Fruit fly (Drosophila melanogaster) whole organism, embryonic: Measurements from ENCODE around the gene Surf1.

Experiments used
- Atf3 ChIP-seq: fragments of 200-800 bp; sonication (Bioruptor generic); optimal IDR thresholded peaks from 3 replicates; lab custom pipeline; 2016; ENCODE audit warnings: missing biosample characterization, missing genetic modification characterization
- BEAF-32 ChIP-seq: fragments of 200-800 bp; sonication (Bioruptor generic); optimal IDR thresholded peaks from 3 replicates; lab custom pipeline; 2017; ENCODE audit warnings: missing biosample characterization, missing genetic modification characterization, mild to moderate bottlenecking, moderate library complexity, missing genetic modification reagents
- CG11398 ChIP-seq: fragments of 200-800 bp; sonication (Bioruptor generic); optimal IDR thresholded peaks from 2 replicates; lab custom pipeline; 2016; ENCODE audit warnings: missing biosample characterization, missing genetic modification characterization
- CG12391 ChIP-seq: fragments of 200-800 bp; sonication (Bioruptor generic); optimal IDR thresholded peaks from 3 replicates; lab custom pipeline; 2018; ENCODE audit warnings: missing biosample characterization, mild to moderate bottlenecking, missing genetic modification characterization, moderate library complexity
- CG12659 ChIP-seq: fragments of 200-800 bp; sonication (Bioruptor generic); optimal IDR thresholded peaks from 3 replicates; lab custom pipeline; 2017; ENCODE audit warnings: mild to moderate bottlenecking, missing biosample characterization, missing genetic modification reagents, missing genetic modification characterization
- CG13123 ChIP-seq: fragments of 200-800 bp; sonication (Bioruptor generic); optimal IDR thresholded peaks from 2 replicates; lab custom pipeline; 2016; ENCODE audit warnings: missing biosample characterization, missing genetic modification characterization
- CG14441 ChIP-seq: fragments of 200-800 bp; sonication (Bioruptor generic); IDR thresholded peaks from 2 replicates; pipeline ENCODE4 v1.3.6; 2022; ENCODE audit warnings: missing biosample characterization, missing genetic modification characterization
- CG14667 ChIP-seq: fragments of 200-800 bp; sonication (Bioruptor generic); IDR thresholded peaks from 2 replicates; pipeline ENCODE4 v1.3.6; 2022; ENCODE audit warnings: missing biosample characterization, missing genetic modification characterization
- CG14710 ChIP-seq: fragments of 200-800 bp; sonication (Bioruptor generic); optimal IDR thresholded peaks from 3 replicates; lab custom pipeline; 2019; ENCODE audit warnings: missing biosample characterization, mild to moderate bottlenecking, missing genetic modification characterization, moderate library complexity
- CG15696 ChIP-seq: fragments of 200-800 bp; sonication (Bioruptor generic); optimal IDR thresholded peaks from 2 replicates; lab custom pipeline; 2019; ENCODE audit warnings: missing biosample characterization, mild to moderate bottlenecking, missing genetic modification characterization, moderate library complexity
- CG17612 ChIP-seq: fragments of 200-800 bp; sonication (Bioruptor generic); IDR thresholded peaks from 2 replicates; pipeline ENCODE4 v1.3.6; 2022; ENCODE audit warnings: missing biosample characterization, missing genetic modification characterization
- CG17802 ChIP-seq: fragments of 200-800 bp; sonication (Bioruptor generic); optimal IDR thresholded peaks from 2 replicates; lab custom pipeline; 2018; ENCODE audit warnings: missing biosample characterization, mild to moderate bottlenecking, missing genetic modification characterization, moderate library complexity
- CG2116 ChIP-seq: fragments of 200-800 bp; sonication (Bioruptor generic); optimal IDR thresholded peaks from 3 replicates; lab custom pipeline; 2018; ENCODE audit warnings: missing biosample characterization, mild to moderate bottlenecking, missing genetic modification characterization
- CG2120 ChIP-seq: fragments of 200-800 bp; sonication (Bioruptor generic); optimal IDR thresholded peaks from 3 replicates; lab custom pipeline; 2016; ENCODE audit warnings: missing biosample characterization, missing genetic modification characterization
- CG3065 ChIP-seq: fragments of 200-800 bp; sonication (Bioruptor generic); optimal IDR thresholded peaks from 2 replicates; lab custom pipeline; 2016; ENCODE audit warnings: missing biosample characterization, missing genetic modification characterization
- CG34422 ChIP-seq: fragments of 200-800 bp; sonication (Bioruptor generic); IDR thresholded peaks from 3 replicates; pipeline ENCODE4 v1.3.6; 2022; ENCODE audit warnings: missing biosample characterization, missing genetic modification characterization
- CG5953 ChIP-seq: fragments of 200-800 bp; sonication (Bioruptor generic); IDR thresholded peaks from 2 replicates; pipeline ENCODE4 v1.3.6; 2022; ENCODE audit warnings: missing biosample characterization, missing genetic modification characterization
- CG8359 ChIP-seq: fragments of 200-800 bp; sonication (Bioruptor generic); optimal IDR thresholded peaks from 2 replicates; lab custom pipeline; 2017; ENCODE audit warnings: missing biosample characterization, mild to moderate bottlenecking, missing genetic modification characterization, borderline replicate concordance
- CG8388 ChIP-seq: fragments of 200-800 bp; sonication (Bioruptor generic); optimal IDR thresholded peaks from 2 replicates; lab custom pipeline; 2019; ENCODE audit warnings: missing biosample characterization, mild to moderate bottlenecking, missing genetic modification characterization, moderate library complexity
- CG9797 ChIP-seq: fragments of 200-800 bp; sonication (Bioruptor generic); optimal IDR thresholded peaks from 3 replicates; lab custom pipeline; 2018; ENCODE audit warnings: missing biosample characterization, mild to moderate bottlenecking, missing genetic modification characterization
- Chrac-16 ChIP-seq: fragments of 200-800 bp; sonication (Bioruptor generic); optimal IDR thresholded peaks from 3 replicates; lab custom pipeline; 2016; ENCODE audit warnings: missing biosample characterization, missing genetic modification characterization
- Dp ChIP-seq: fragments of 200-800 bp; sonication (Bioruptor generic); optimal IDR thresholded peaks from 2 replicates; lab custom pipeline; 2018; ENCODE audit warnings: missing biosample characterization, mild to moderate bottlenecking, missing genetic modification characterization, moderate library complexity
- Eip74EF ChIP-seq, 2 experiments: fragments of 200-800 bp in 1 of 2; fragments of >200 bp in 1 of 2; sonication (Bioruptor generic) in 1 of 2; optimal IDR thresholded peaks; 2 replicates each; lab custom pipeline; 2017 to 2019; ENCODE audit warnings: missing biosample characterization in 2 of 2, missing genetic modification characterization in 2 of 2, mild to moderate bottlenecking in 1 of 2, moderate library complexity in 1 of 2
- Gsc ChIP-seq: fragments of 200-800 bp; sonication (Bioruptor generic); IDR thresholded peaks from 2 replicates; pipeline ENCODE4 v1.3.6; 2022; ENCODE audit warnings: missing biosample characterization, missing genetic modification characterization
- H15 ChIP-seq: fragments of 200-800 bp; sonication (Bioruptor generic); IDR thresholded peaks from 3 replicates; pipeline ENCODE4 v1.3.6; 2022; ENCODE audit warnings: missing biosample characterization, missing genetic modification characterization
- HLH4C ChIP-seq: fragments of 200-800 bp; sonication (Bioruptor generic); IDR thresholded peaks from 3 replicates; pipeline ENCODE4 v1.3.6; 2022; ENCODE audit warnings: missing biosample characterization, missing genetic modification characterization; ENCODE audit not compliant: partially characterized antibody
- MESR4 ChIP-seq: fragments of 200-800 bp; sonication (Bioruptor generic); optimal IDR thresholded peaks from 2 replicates; lab custom pipeline; 2018; ENCODE audit warnings: missing biosample characterization, mild to moderate bottlenecking, missing genetic modification characterization, moderate library complexity
- Med ChIP-seq: fragments of 200-800 bp; sonication (Bioruptor generic); peaks from one replicate; lab custom pipeline; 2016; ENCODE audit warnings: missing biosample characterization, missing genetic modification characterization, mild to moderate bottlenecking, inconsistent platforms, moderate library complexity
- Mrtf ChIP-seq: fragments of 200-800 bp; sonication (Bioruptor generic); IDR thresholded peaks from 3 replicates; pipeline ENCODE4 v1.3.6; 2022; ENCODE audit warnings: missing biosample characterization, missing genetic modification characterization
- NK7.1 ChIP-seq: fragments of 200-800 bp; sonication (Bioruptor generic); optimal IDR thresholded peaks from 3 replicates; lab custom pipeline; 2016; ENCODE audit warnings: missing biosample characterization, missing genetic modification characterization
- Oaz ChIP-seq: fragments of 200-800 bp; sonication (Bioruptor generic); IDR thresholded peaks from 2 replicates; pipeline ENCODE4 v1.3.6; 2022; ENCODE audit warnings: missing biosample characterization, missing genetic modification characterization
- Pdp1 ChIP-seq, 2 experiments: fragments of 200-800 bp; sonication (Bioruptor generic); optimal IDR thresholded peaks; 3 replicates each; lab custom pipeline; 2016; ENCODE audit warnings: missing biosample characterization in 2 of 2, missing genetic modification characterization in 2 of 2, mild to moderate bottlenecking in 1 of 2, moderate library complexity in 1 of 2
- Sry-δ ChIP-seq: fragments of 200-800 bp; sonication (Bioruptor generic); optimal IDR thresholded peaks from 2 replicates; lab custom pipeline; 2016; ENCODE audit warnings: missing biosample characterization, missing genetic modification characterization
- abd-A ChIP-seq: fragments of 200-800 bp; sonication (Bioruptor generic); optimal IDR thresholded peaks from 3 replicates; lab custom pipeline; 2019; ENCODE audit warnings: missing biosample characterization, mild to moderate bottlenecking, missing genetic modification characterization, moderate library complexity
- ato ChIP-seq: fragments of 200-800 bp; sonication (Bioruptor generic); IDR thresholded peaks from 2 replicates; pipeline ENCODE4 v1.3.6; 2022; ENCODE audit warnings: missing biosample characterization, missing genetic modification characterization; ENCODE audit not compliant: partially characterized antibody
- bab2 ChIP-seq: fragments of 200-800 bp; sonication (Bioruptor generic); optimal IDR thresholded peaks from 2 replicates; lab custom pipeline; 2016; ENCODE audit warnings: missing biosample characterization, missing genetic modification characterization
- bbx ChIP-seq: fragments of 200-800 bp; sonication (Bioruptor generic); IDR thresholded peaks from 2 replicates; pipeline ENCODE4 v1.3.6; 2022; ENCODE audit warnings: missing biosample characterization, missing genetic modification characterization; ENCODE audit not compliant: partially characterized antibody
- crol ChIP-seq: fragments of 200-800 bp; sonication (Bioruptor generic); IDR thresholded peaks from 2 replicates; pipeline ENCODE4 v1.3.6; 2022; ENCODE audit warnings: missing biosample characterization, missing genetic modification characterization
- gfzf ChIP-seq: fragments of 200-800 bp; sonication (Bioruptor generic); optimal IDR thresholded peaks from 2 replicates; lab custom pipeline; 2016; ENCODE audit warnings: missing biosample characterization, mild to moderate bottlenecking, missing genetic modification characterization, moderate library complexity
- hkb ChIP-seq, 2 experiments: fragments of 200-800 bp in 1 of 2; fragments of >200 bp in 1 of 2; sonication (Bioruptor generic) in 1 of 2; IDR thresholded peaks in 1 of 2; optimal IDR thresholded peaks in 1 of 2; 2 replicates each; pipeline versions ENCODE4 v1.3.6 to Lab custom; 2017 to 2022; ENCODE audit warnings: missing biosample characterization in 1 of 2, missing genetic modification characterization in 1 of 2
- kah ChIP-seq: fragments of 200-800 bp; sonication (Bioruptor generic); optimal IDR thresholded peaks from 2 replicates; lab custom pipeline; 2018; ENCODE audit warnings: missing biosample characterization, mild to moderate bottlenecking, missing genetic modification characterization
- nmo ChIP-seq: fragments of 200-800 bp; sonication (Bioruptor generic); optimal IDR thresholded peaks from 2 replicates; lab custom pipeline; 2018; ENCODE audit warnings: missing biosample characterization, mild to moderate bottlenecking, missing genetic modification characterization, moderate library complexity
- pho ChIP-seq: fragments of 200-800 bp; sonication (Bioruptor generic); optimal IDR thresholded peaks from 2 replicates; lab custom pipeline; 2016; ENCODE audit warnings: missing biosample characterization, missing genetic modification characterization
- psq ChIP-seq: fragments of 200-800 bp; sonication (Bioruptor generic); optimal IDR thresholded peaks from 2 replicates; lab custom pipeline; 2017; ENCODE audit warnings: missing biosample characterization, missing genetic modification characterization
- seq ChIP-seq: fragments of 200-800 bp; sonication (Bioruptor generic); IDR thresholded peaks from 2 replicates; pipeline ENCODE4 v1.3.6; 2022; ENCODE audit warnings: missing biosample characterization, missing genetic modification characterization
- sob ChIP-seq: fragments of 200-800 bp; sonication (Bioruptor generic); IDR thresholded peaks from 2 replicates; pipeline ENCODE4 v1.3.6; 2022; ENCODE audit warnings: missing biosample characterization, missing genetic modification characterization
- stc ChIP-seq: fragments of 200-800 bp; sonication (Bioruptor generic); IDR thresholded peaks from 2 replicates; pipeline ENCODE4 v1.3.6; 2022; ENCODE audit warnings: missing biosample characterization, missing genetic modification characterization
- stwl ChIP-seq: fragments of 200-800 bp; sonication (Bioruptor generic); optimal IDR thresholded peaks from 3 replicates; lab custom pipeline; 2018; ENCODE audit warnings: missing biosample characterization, mild to moderate bottlenecking, missing genetic modification characterization, moderate library complexity
- sug ChIP-seq: fragments of 200-800 bp; optimal IDR thresholded peaks from 2 replicates; lab custom pipeline; 2019; ENCODE audit warnings: missing biosample characterization, mild to moderate bottlenecking, missing genetic modification characterization, moderate library complexity

Gene Surf1

dm6 chr3L:6957753-6958420, at the start of gene Surf1, which contains the start of gene Uqcc1:
Gene Surf1, plus strand, starts transcription at chr3L:6958346.
Gene Uqcc1, minus strand, starts transcription at chr3L:6958108.
- TF ChIP-seq NK7.1 (no peak), Atf3 (GFP tag; lab: Kevin White, UChicago) (no peak), CG5953 (GFP tag; lab: Robert Waterston, UW) (no peak), nmo (GFP tag; lab: Kevin White, UChicago) (peak; percentile 1), Oaz (GFP tag; lab: Robert Waterston, UW) (no peak), Mrtf (no peak), bbx (GFP tag; lab: Robert Waterston, UW) (peak; percentile 68), Gsc (GFP tag; lab: Robert Waterston, UW) (no peak), CG14441 (GFP tag; lab: Robert Waterston, UW) (no peak), CG3065 (no peak), HLH4C (GFP tag; lab: Robert Waterston, UW) (no peak), ato (GFP tag; lab: Robert Waterston, UW) (no peak; the same call in 1 of the 2 replicates), kah (GFP tag; lab: Kevin White, UChicago) (no peak), MESR4 (GFP tag; lab: Kevin White, UChicago) (peak; percentile 51), Pdp1 (GFP tag; optimal IDR thresholded peaks at IDR 0.05; lab: Kevin White, UChicago) (peak in 1 of 2 experiments; percentile 79), gfzf (GFP tag; lab: Kevin White, UChicago) (peak; percentile 50), H15 (GFP tag; lab: Robert Waterston, UW) (no peak), Sry-δ (GFP tag; lab: Kevin White, UChicago) (no peak), pho (no peak), CG14710 (peak; percentile 53), Med (peak; percentile 0), hkb (optimal IDR thresholded peaks at IDR 0.05; lab: Kevin White, UChicago) (no peak), hkb (GFP tag; IDR thresholded peaks at IDR 0.05; lab: Robert Waterston, UW) (no peak), sug (tag; lab: Kevin White, UChicago) (no peak), CG2120 (GFP tag; lab: Kevin White, UChicago) (no peak), CG34422 (peak; percentile 13; the same call in 1 of the 3 replicates), BEAF-32 (GFP tag; lab: Kevin White, UChicago) (peak; percentile 1), stc (GFP tag; lab: Robert Waterston, UW) (no peak), CG12391 (tag; lab: Kevin White, UChicago) (peak; percentile 3), CG14667 (GFP tag; lab: Robert Waterston, UW) (no peak), CG2116 (GFP tag; lab: Kevin White, UChicago) (peak; percentile 19), bab2 (GFP tag; lab: Kevin White, UChicago) (no peak), CG8359 (GFP tag; lab: Kevin White, UChicago) (no peak), abd-A (tag; lab: Kevin White, UChicago) (no peak), CG12659 (peak; percentile 1), Eip74EF (GFP tag; optimal IDR thresholded peaks at IDR 0.05; lab: Kevin White, UChicago) (no peak), CG11398 (GFP tag; lab: Kevin White, UChicago) (no peak), CG8388 (GFP tag; lab: Kevin White, UChicago) (no peak), CG13123 (GFP tag; lab: Kevin White, UChicago) (no peak), CG15696 (tag; lab: Kevin White, UChicago) (no peak), crol (GFP tag; lab: Robert Waterston, UW) (no peak), Dp (GFP tag; lab: Kevin White, UChicago) (peak; percentile 3), sob (GFP tag; lab: Robert Waterston, UW) (no peak), seq (GFP tag; lab: Robert Waterston, UW) (no peak), CG9797 (peak; percentile 62), CG17802 (no peak), stwl (peak; percentile 49), CG17612 (GFP tag; lab: Robert Waterston, UW) (no peak), psq (GFP tag; lab: Kevin White, UChicago) (no peak), Chrac-16 (GFP tag; lab: Kevin White, UChicago) (no peak)
